Worm (Caenorhabditis elegans) whole organism, L3 larva: Measurements from ENCODE around the gene tbc-6.

ENCODE experiments used
- R02D3.7 ChIP-seq: fragments of 150-350 bp; optimal IDR thresholded peaks from 2 replicates; lab custom pipeline; 2014; ENCODE audit warnings: missing biosample characterization, missing genetic modification characterization
- ZK546.5 ChIP-seq: sonication (generic microtip); optimal IDR thresholded peaks from 2 replicates; lab custom pipeline; 2017; ENCODE audit warnings: missing biosample characterization, missing genetic modification characterization
- aly-2 ChIP-seq: fragments of 150-350 bp; optimal IDR thresholded peaks from 2 replicates; lab custom pipeline; 2014; ENCODE audit warnings: missing biosample characterization, missing genetic modification characterization
- ama-1 ChIP-seq: fragments of 150-350 bp; optimal IDR thresholded peaks from 2 replicates; lab custom pipeline; 2018
- ceh-16 ChIP-seq: sonication (generic microtip); optimal IDR thresholded peaks from 2 replicates; lab custom pipeline; 2017; ENCODE audit warnings: missing biosample characterization, missing genetic modification characterization
- ceh-28 ChIP-seq: fragments of 150-350 bp; optimal IDR thresholded peaks from 2 replicates; lab custom pipeline; 2014; ENCODE audit warnings: missing biosample characterization, missing genetic modification reagents, missing genetic modification characterization
- ceh-82 ChIP-seq: fragments of 150-350 bp; optimal IDR thresholded peaks from 2 replicates; lab custom pipeline; 2014; ENCODE audit warnings: missing biosample characterization, missing genetic modification characterization
- ceh-9 ChIP-seq: sonication (generic microtip); optimal IDR thresholded peaks from 2 replicates; lab custom pipeline; 2018; ENCODE audit warnings: missing biosample characterization, missing genetic modification characterization
- daf-12 ChIP-seq: fragments of 150-350 bp; optimal IDR thresholded peaks from 2 replicates; lab custom pipeline; 2014; ENCODE audit warnings: missing biosample characterization, missing genetic modification reagents, missing genetic modification characterization
- egl-27 ChIP-seq: sonication (generic microtip); optimal IDR thresholded peaks from 4 replicates; lab custom pipeline; 2017; ENCODE audit warnings: missing biosample characterization, missing genetic modification reagents, missing genetic modification characterization
- egl-5 ChIP-seq: fragments of 150-350 bp; optimal IDR thresholded peaks from 2 replicates; lab custom pipeline; 2017; ENCODE audit warnings: missing biosample characterization, missing genetic modification reagents, missing genetic modification characterization, inconsistent platforms
- elt-1 ChIP-seq: fragments of 150-350 bp; optimal IDR thresholded peaks from 2 replicates; lab custom pipeline; 2014; ENCODE audit warnings: missing biosample characterization, missing genetic modification characterization
- elt-2 ChIP-seq: sonication (generic microtip); optimal IDR thresholded peaks from 2 replicates; lab custom pipeline; 2016; ENCODE audit warnings: missing genetic modification reagents, mild to moderate bottlenecking, missing genetic modification characterization, missing compliant biosample characterization
- elt-3 ChIP-seq, 3 experiments: fragments of 150-350 bp in 1 of 3; sonication (generic microtip) in 2 of 3; optimal IDR thresholded peaks; 2 replicates in 2 of 3; 4 replicates in 1 of 3; lab custom pipeline; 2014 to 2017; ENCODE audit warnings: missing biosample characterization in 3 of 3, missing genetic modification characterization in 3 of 3
- eor-1 ChIP-seq, 2 experiments: fragments of 150-350 bp; optimal IDR thresholded peaks; 2 replicates each; lab custom pipeline; 2014 to 2018; ENCODE audit warnings: missing biosample characterization in 2 of 2, missing genetic modification characterization in 2 of 2
- fkh-10 ChIP-seq: sonication (generic microtip); optimal IDR thresholded peaks from 2 replicates; lab custom pipeline; 2017; ENCODE audit warnings: missing biosample characterization, missing genetic modification reagents, missing genetic modification characterization
- fkh-2 ChIP-seq: fragments of 150-350 bp; optimal IDR thresholded peaks from 2 replicates; lab custom pipeline; 2014; ENCODE audit warnings: missing biosample characterization, missing genetic modification reagents, missing genetic modification characterization
- fos-1 ChIP-seq: fragments of 150-350 bp; optimal IDR thresholded peaks from 2 replicates; lab custom pipeline; 2014; ENCODE audit warnings: missing biosample characterization, missing genetic modification characterization
- hmg-11 ChIP-seq: sonication (generic microtip); optimal IDR thresholded peaks from 2 replicates; lab custom pipeline; 2016; ENCODE audit warnings: missing genetic modification characterization, missing compliant biosample characterization
- jun-1 ChIP-seq: fragments of 150-350 bp; optimal IDR thresholded peaks from 2 replicates; lab custom pipeline; 2014; ENCODE audit warnings: missing biosample characterization, missing genetic modification reagents, missing genetic modification characterization
- lin-15B ChIP-seq: fragments of 150-350 bp; optimal IDR thresholded peaks from 2 replicates; lab custom pipeline; 2014; ENCODE audit warnings: missing biosample characterization, missing genetic modification characterization
- lin-39 ChIP-seq: fragments of 150-350 bp; optimal IDR thresholded peaks from 2 replicates; lab custom pipeline; 2018; ENCODE audit warnings: missing biosample characterization, missing genetic modification reagents, missing genetic modification characterization
- lsy-12 ChIP-seq: sonication (generic microtip); optimal IDR thresholded peaks from 2 replicates; lab custom pipeline; 2016; ENCODE audit warnings: mild to moderate bottlenecking, missing genetic modification characterization, missing compliant biosample characterization
- mdl-1 ChIP-seq: fragments of 150-350 bp; optimal IDR thresholded peaks from 2 replicates; lab custom pipeline; 2014; ENCODE audit warnings: missing biosample characterization, missing genetic modification characterization
- mml-1 ChIP-seq: fragments of 150-350 bp; sonication (generic microtip); optimal IDR thresholded peaks from 3 replicates; lab custom pipeline; 2014; ENCODE audit warnings: missing biosample characterization, missing genetic modification characterization
- nfya-1 ChIP-seq: sonication (generic microtip); optimal IDR thresholded peaks from 2 replicates; lab custom pipeline; 2017; ENCODE audit warnings: missing genetic modification characterization, mild to moderate bottlenecking, missing compliant biosample characterization, antibody characterized with exemption, moderate library complexity; ENCODE audit not compliant: insufficient read depth
- nhr-11 ChIP-seq: fragments of 150-350 bp; optimal IDR thresholded peaks from 2 replicates; lab custom pipeline; 2014; ENCODE audit warnings: missing biosample characterization, missing genetic modification characterization
- nhr-12 ChIP-seq: fragments of 150-350 bp; optimal IDR thresholded peaks from 2 replicates; lab custom pipeline; 2014; ENCODE audit warnings: missing biosample characterization, missing genetic modification characterization
- nhr-23 ChIP-seq: fragments of 150-350 bp; optimal IDR thresholded peaks from 2 replicates; lab custom pipeline; 2014; ENCODE audit warnings: missing biosample characterization, missing genetic modification reagents, missing genetic modification characterization
- nhr-237 ChIP-seq: fragments of 150-350 bp; optimal IDR thresholded peaks from 2 replicates; lab custom pipeline; 2014; ENCODE audit warnings: missing biosample characterization, missing genetic modification characterization
- nhr-25 ChIP-seq: sonication (generic microtip); optimal IDR thresholded peaks from 2 replicates; lab custom pipeline; 2017; ENCODE audit warnings: missing biosample characterization, missing genetic modification characterization
- nhr-28 ChIP-seq: fragments of 150-350 bp; optimal IDR thresholded peaks from 2 replicates; lab custom pipeline; 2014; ENCODE audit warnings: missing biosample characterization, missing genetic modification characterization
- nhr-43 ChIP-seq: sonication (generic microtip); optimal IDR thresholded peaks from 2 replicates; lab custom pipeline; 2016; ENCODE audit warnings: mild to moderate bottlenecking, missing genetic modification characterization, missing compliant biosample characterization; ENCODE audit not compliant: poor library complexity, severe bottlenecking
- nhr-67 ChIP-seq: fragments of 150-350 bp; optimal IDR thresholded peaks from 2 replicates; lab custom pipeline; 2014; ENCODE audit warnings: missing biosample characterization, missing genetic modification characterization
- nhr-76 ChIP-seq: fragments of 150-350 bp; sonication (generic microtip); optimal IDR thresholded peaks from 5 replicates; lab custom pipeline; 2014; ENCODE audit warnings: missing biosample characterization, missing genetic modification characterization
- nhr-77 ChIP-seq: fragments of 150-350 bp; optimal IDR thresholded peaks from 2 replicates; lab custom pipeline; 2014; ENCODE audit warnings: missing biosample characterization, missing genetic modification characterization
- pha-4 ChIP-seq: fragments of 150-350 bp; optimal IDR thresholded peaks from 2 replicates; lab custom pipeline; 2014; ENCODE audit warnings: missing biosample characterization, missing genetic modification reagents, missing genetic modification characterization
- pqm-1 ChIP-seq: fragments of 150-350 bp; optimal IDR thresholded peaks from 2 replicates; lab custom pipeline; 2017; ENCODE audit warnings: missing biosample characterization, missing genetic modification characterization, inconsistent platforms
- sea-2 ChIP-seq: fragments of 150-350 bp; sonication (generic microtip); optimal IDR thresholded peaks from 4 replicates; lab custom pipeline; 2014; ENCODE audit warnings: missing biosample characterization, missing genetic modification reagents, missing genetic modification characterization
- skn-1 ChIP-seq: fragments of 150-350 bp; optimal IDR thresholded peaks from 2 replicates; lab custom pipeline; 2014; ENCODE audit warnings: missing biosample characterization, missing genetic modification characterization
- snpc-4 ChIP-seq: fragments of 150-350 bp; optimal IDR thresholded peaks from 2 replicates; lab custom pipeline; 2014; ENCODE audit warnings: missing biosample characterization, missing genetic modification characterization
- tbx-2 ChIP-seq: sonication (generic microtip); optimal IDR thresholded peaks from 2 replicates; lab custom pipeline; 2016; ENCODE audit warnings: mild to moderate bottlenecking, missing genetic modification characterization, missing compliant biosample characterization
- unc-39 ChIP-seq: sonication (generic microtip); optimal IDR thresholded peaks from 4 replicates; lab custom pipeline; 2017; ENCODE audit warnings: missing biosample characterization, missing genetic modification characterization
- unc-62 ChIP-seq: fragments of 150-350 bp; sonication (generic microtip); optimal IDR thresholded peaks from 4 replicates; lab custom pipeline; 2014; ENCODE audit warnings: missing biosample characterization, missing genetic modification reagents, missing genetic modification characterization
- zag-1 ChIP-seq: fragments of 150-350 bp; optimal IDR thresholded peaks from 2 replicates; lab custom pipeline; 2014; ENCODE audit warnings: missing biosample characterization, missing genetic modification characterization
- ztf-11 ChIP-seq: fragments of 150-350 bp; optimal IDR thresholded peaks from 2 replicates; lab custom pipeline; 2014; ENCODE audit warnings: missing biosample characterization, missing genetic modification characterization
- ztf-4 ChIP-seq: fragments of 150-350 bp; optimal IDR thresholded peaks from 2 replicates; lab custom pipeline; 2014; ENCODE audit warnings: missing biosample characterization, missing genetic modification characterization

tbc-6 gene

DNA sequence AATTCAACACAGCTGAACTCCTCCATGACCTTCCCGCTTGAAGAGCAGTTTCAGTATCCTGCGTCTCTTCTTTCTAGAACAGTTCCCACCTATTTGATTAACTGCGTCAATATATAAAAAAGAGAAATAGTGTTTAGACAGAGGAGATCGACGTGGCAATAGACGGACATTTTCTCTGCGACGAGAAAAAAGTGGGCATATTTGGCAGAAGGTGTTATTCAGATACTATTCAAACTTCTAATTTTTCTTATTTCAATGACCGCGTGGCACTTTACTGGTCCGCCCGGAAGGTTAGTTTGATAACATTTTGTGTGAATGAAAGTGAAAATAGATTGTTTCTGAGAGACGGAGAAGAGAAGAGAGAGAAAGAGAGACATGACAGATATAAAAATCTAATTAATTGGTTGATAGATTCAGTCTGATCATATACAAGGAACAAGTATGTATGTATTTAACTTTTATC lies at the start of gene tbc-6:
tbc-6 (plus strand) TSS at position 208 of the 463 bp plus-strand sequence.
- TF ChIP-seq hmg-11 (tag; lab: Kevin White, UChicago), result no peak
- no peak for TF ChIP-seq ZK546.5
- peak; percentile 90 for TF ChIP-seq jun-1
- no peak for TF ChIP-seq ceh-16
- TF ChIP-seq mdl-1 (tag; lab: Kevin White, UChicago), result peak; percentile 22
- TF ChIP-seq elt-1, result no peak
- TF ChIP-seq lin-39 (tag; lab: Kevin White, UChicago), result no peak
- TF ChIP-seq nfya-1 (tag; lab: Kevin White, UChicago), result peak; percentile 30
- no peak for TF ChIP-seq fos-1 (tag; lab: Kevin White, UChicago)
- no peak for TF ChIP-seq eor-1 (tag; optimal IDR thresholded peaks at IDR 0.05; lab: Kevin White, UChicago)
- TF ChIP-seq R02D3.7 (tag; lab: Kevin White, UChicago), result peak; percentile 64
- TF ChIP-seq nhr-77 (tag; lab: Kevin White, UChicago), result no peak
- no peak for TF ChIP-seq nhr-11
- TF ChIP-seq nhr-23 (tag; lab: Kevin White, UChicago), result peak; percentile 84
- TF ChIP-seq ceh-28 (tag; lab: Kevin White, UChicago), result peak; percentile 34
- TF ChIP-seq nhr-43, result peak; percentile 81
- no peak for TF ChIP-seq unc-62 (GFP tag; lab: Kevin White, UChicago)
- no peak for TF ChIP-seq mml-1 (tag; lab: Kevin White, UChicago)
- TF ChIP-seq lsy-12, result no peak
- no peak for TF ChIP-seq unc-39 (tag; lab: Kevin White, UChicago)
- no peak for TF ChIP-seq nhr-28 (tag; lab: Kevin White, UChicago)
- TF ChIP-seq ceh-9, result no peak
- TF ChIP-seq egl-5 (tag; lab: Kevin White, UChicago), result no peak
- no peak for TF ChIP-seq ama-1 (lab: Kevin White, UChicago)
- TF ChIP-seq sea-2 (GFP tag; lab: Kevin White, UChicago), result no peak
- TF ChIP-seq tbx-2 (tag; lab: Kevin White, UChicago), result no peak
- TF ChIP-seq nhr-76 (tag; lab: Kevin White, UChicago), result no peak
- TF ChIP-seq elt-3 (tag; optimal IDR thresholded peaks at IDR 0.05; lab: Kevin White, UChicago), result peak in 2 of 3 experiments; percentile 7 to 33
- TF ChIP-seq zag-1 (tag; lab: Kevin White, UChicago), result no peak
- TF ChIP-seq nhr-25 (tag; lab: Kevin White, UChicago), result peak; percentile 66
- TF ChIP-seq pha-4 (tag; lab: Kevin White, UChicago), result peak; percentile 78
- TF ChIP-seq nhr-237 (tag; lab: Kevin White, UChicago), result no peak
- TF ChIP-seq egl-27, result peak; percentile 61
- TF ChIP-seq daf-12, result no peak
- TF ChIP-seq lin-15B, result no peak
- TF ChIP-seq fkh-10 (GFP tag; lab: Kevin White, UChicago), result no peak
- peak; percentile 55 for TF ChIP-seq aly-2
- peak; percentile 53 for TF ChIP-seq elt-2
- no peak for TF ChIP-seq nhr-12 (tag; lab: Kevin White, UChicago)
- TF ChIP-seq ztf-11 (tag; lab: Kevin White, UChicago), result no peak
- TF ChIP-seq ceh-82, result no peak
- no peak for TF ChIP-seq fkh-2 (tag; lab: Kevin White, UChicago)
- TF ChIP-seq skn-1 (tag; lab: Kevin White, UChicago), result no peak
- TF ChIP-seq pqm-1, result peak; percentile 27
- TF ChIP-seq nhr-67, result no peak
- no peak for TF ChIP-seq ztf-4 (tag; lab: Kevin White, UChicago)
- TF ChIP-seq snpc-4 (tag; lab: Kevin White, UChicago), result no peak
